Fruit fly (Drosophila melanogaster) whole organism: ENCODE data around the gene CG31909.

ENCODE experiments used
- CG8478 ChIP-seq: fragments of >200 bp; optimal IDR thresholded peaks from 2 replicates; lab custom pipeline; 2018; ENCODE audit warnings: inconsistent platforms
- Dll ChIP-seq: fragments of >200 bp; optimal IDR thresholded peaks from 2 replicates; lab custom pipeline; 2017
- EcR ChIP-seq, 2 experiments: fragments of >200 bp; optimal IDR thresholded peaks; 2 replicates each; lab custom pipeline; 2017; ENCODE audit warnings: missing biosample characterization in 2 of 2, missing genetic modification characterization in 2 of 2, missing genetic modification reagents in 2 of 2
- pan ChIP-seq: fragments of >200 bp; optimal IDR thresholded peaks from 2 replicates; lab custom pipeline; 2017
- psq ChIP-seq: fragments of >200 bp; optimal IDR thresholded peaks from 2 replicates; lab custom pipeline; 2017
- usp ChIP-seq: fragments of >200 bp; optimal IDR thresholded peaks from 2 replicates; lab custom pipeline; 2017; ENCODE audit warnings: missing biosample characterization, missing genetic modification characterization, mixed read lengths

CG31909 gene

DNA sequence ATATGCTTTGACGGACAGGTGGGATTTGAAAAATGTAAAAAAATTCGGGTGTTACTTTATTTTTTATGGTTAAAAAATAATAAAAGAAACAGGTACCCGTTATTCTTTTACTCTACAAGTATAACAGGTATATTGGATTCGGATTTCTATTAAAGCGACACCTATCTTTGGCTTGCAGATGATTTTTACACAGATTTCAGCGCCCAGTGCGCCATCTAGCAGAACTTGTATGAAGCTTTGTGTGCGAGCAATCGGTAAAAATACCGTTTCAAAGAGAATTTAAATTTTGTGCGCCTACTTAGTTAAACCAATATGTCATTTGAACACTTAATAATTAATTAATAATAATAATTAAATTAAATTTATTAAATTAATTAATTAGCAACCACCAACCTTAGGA is 793 bp downstream of the CG31909 start:
- no peak for TF ChIP-seq Dll (lab: Kevin White, UChicago)
- no peak for TF ChIP-seq psq
- TF ChIP-seq pan (lab: Kevin White, UChicago) = no peak
- no peak for TF ChIP-seq EcR (GFP tag; optimal IDR thresholded peaks at IDR 0.05; lab: Kevin White, UChicago)
- TF ChIP-seq CG8478 (lab: Kevin White, UChicago) = no peak
- no peak for TF ChIP-seq usp

DNA sequence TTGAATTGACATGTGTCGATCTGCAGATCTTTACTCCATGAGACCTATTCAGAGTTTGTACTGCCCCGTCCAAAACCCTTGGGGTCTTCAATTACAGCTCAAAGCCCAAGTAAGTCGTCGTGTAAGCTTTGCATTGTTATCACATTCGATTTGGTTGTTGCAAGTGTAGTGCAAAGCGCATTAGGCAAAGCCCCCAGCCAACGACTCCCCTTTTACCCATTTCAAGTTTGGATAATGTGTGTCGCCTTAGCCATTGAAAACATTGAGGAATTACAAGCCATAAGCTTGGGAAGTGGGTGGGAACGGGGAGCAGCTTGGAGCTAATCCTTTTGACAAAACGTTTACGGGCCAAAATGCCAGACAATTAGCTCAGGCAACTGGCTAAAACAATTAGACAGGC is 2.2 kb downstream of the CG31909 start:
- TF ChIP-seq CG8478 (lab: Kevin White, UChicago) (no peak), Dll (lab: Kevin White, UChicago) (no peak), usp (no peak), EcR (GFP tag; optimal IDR thresholded peaks at IDR 0.05; lab: Kevin White, UChicago) (no peak), psq (no peak), pan (lab: Kevin White, UChicago) (no peak)

DNA sequence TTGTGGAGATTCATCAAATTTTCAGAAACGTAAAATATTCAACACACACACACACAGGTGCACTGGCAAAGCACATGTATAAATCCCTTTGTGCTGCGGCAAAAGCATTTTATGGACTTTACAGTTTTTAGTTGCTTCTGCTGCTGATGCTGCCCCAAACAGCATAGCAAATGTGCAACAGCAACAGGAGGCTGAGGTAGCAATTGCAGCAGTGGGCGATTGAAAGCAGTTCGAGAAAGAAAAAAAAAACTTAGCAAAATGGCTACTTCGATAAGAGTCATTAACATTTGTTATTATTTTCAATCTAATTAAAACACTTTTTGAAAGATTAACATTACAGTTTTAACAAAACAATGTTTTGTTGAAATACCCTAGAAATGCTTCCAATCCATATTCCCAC is 2.9 kb downstream of the CG31909 start:
- TF ChIP-seq EcR (GFP tag; optimal IDR thresholded peaks at IDR 0.05; lab: Kevin White, UChicago) (no peak), pan (lab: Kevin White, UChicago) (no peak), CG8478 (lab: Kevin White, UChicago) (no peak), psq (no peak), Dll (lab: Kevin White, UChicago) (no peak), usp (no peak)

DNA sequence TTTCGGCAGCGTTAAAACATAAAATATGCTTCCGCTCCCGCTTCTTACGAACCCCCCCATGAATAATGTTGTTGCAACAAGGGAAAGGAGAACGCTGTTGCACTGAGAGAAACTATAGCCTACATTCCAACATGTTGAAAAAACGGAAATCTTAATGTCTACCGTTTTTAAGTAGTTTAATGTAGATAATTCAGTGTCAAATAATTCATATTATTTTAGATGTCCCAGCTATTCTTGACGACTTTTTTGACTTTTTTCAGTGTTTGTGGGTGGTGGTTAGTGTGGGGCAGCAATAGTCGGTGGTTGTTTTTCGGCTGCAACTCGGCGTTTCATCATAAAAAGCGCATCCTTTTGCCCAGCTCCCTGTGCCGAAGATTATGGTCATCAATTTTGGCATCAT is 4.7 kb downstream of the CG31909 start:
- no peak for TF ChIP-seq EcR (GFP tag; optimal IDR thresholded peaks at IDR 0.05; lab: Kevin White, UChicago)
- TF ChIP-seq CG8478 (lab: Kevin White, UChicago) = no peak
- no peak for TF ChIP-seq Dll (lab: Kevin White, UChicago)

DNA sequence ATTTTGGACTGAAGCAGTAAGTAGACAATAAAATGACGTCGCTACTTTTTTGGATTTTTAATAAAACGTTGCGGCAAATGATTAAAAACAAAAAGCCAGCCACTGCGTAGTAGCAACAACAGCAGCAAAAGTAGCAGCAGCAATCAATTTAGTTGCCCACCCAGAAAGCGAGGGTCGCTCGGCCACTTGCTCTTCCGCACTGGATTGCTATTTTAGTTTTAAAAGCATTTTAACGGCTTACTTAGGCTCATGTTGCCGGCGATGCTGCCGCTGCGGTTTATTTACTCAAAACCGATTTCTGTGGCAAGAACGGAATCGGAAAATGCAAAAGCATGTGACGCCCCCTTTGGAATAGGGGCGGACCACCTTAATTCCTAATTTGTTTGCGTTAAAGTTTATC is 5.3 kb downstream of the CG31909 start:
- no peak for TF ChIP-seq psq
- no peak for TF ChIP-seq CG8478 (lab: Kevin White, UChicago)
- TF ChIP-seq pan (lab: Kevin White, UChicago) = no peak
- no peak for TF ChIP-seq EcR (GFP tag; optimal IDR thresholded peaks at IDR 0.05; lab: Kevin White, UChicago)
- no peak for TF ChIP-seq usp
- TF ChIP-seq Dll (lab: Kevin White, UChicago) = no peak

DNA sequence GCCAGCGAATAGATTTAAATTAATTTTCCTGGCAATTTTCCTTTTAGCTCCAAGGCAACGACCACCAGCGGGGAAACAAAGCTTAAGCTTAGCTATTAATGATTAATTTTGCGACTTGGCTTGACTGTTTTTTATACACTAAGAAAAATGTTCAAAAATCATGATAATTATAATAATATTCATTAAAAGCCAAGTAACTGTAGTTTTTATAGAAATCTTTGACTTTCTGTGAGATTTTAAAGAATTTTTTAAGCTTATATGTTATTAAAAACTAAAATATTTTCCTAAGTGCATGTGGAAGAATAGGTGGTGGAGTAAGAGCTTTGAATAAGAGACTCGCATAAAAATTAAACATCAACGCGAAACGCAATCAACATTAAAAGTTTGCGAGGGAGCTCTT is 7.1 kb downstream of the CG31909 start:
- TF ChIP-seq pan (lab: Kevin White, UChicago) (no peak), Dll (lab: Kevin White, UChicago) (no peak), psq (no peak), EcR (GFP tag; optimal IDR thresholded peaks at IDR 0.05; lab: Kevin White, UChicago) (no peak), CG8478 (lab: Kevin White, UChicago) (no peak)

DNA sequence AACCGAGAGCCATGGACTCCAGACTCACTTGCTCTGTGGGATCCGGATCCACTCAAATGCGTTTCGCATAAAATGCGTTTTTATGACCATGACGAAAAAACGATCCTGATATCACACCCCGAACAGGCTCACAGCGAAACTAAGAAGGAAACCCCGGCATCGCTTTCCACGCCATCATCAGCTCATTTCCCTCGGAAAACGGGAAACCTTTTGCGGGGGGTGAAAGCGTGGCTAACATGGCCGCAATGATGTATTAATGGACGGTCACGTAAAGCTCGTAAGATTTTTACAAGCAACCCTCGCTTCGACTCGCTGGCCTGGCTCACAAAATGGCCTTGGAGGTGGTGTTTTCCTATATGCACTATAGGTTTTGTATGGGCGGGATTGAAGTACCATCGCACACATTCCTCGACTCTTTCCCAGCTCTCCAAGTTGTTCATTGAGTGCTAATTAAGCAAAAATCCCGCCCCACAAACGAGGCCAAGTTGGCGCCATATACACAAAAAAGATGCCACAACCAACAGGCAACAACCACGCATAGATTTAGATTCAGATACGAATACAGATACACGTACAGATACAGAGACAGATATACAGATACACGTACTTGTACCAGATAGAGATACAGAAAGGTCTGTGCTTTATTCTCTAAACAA is 7.7 kb downstream of the CG31909 start:
- no peak for TF ChIP-seq EcR (GFP tag; optimal IDR thresholded peaks at IDR 0.05; lab: Kevin White, UChicago)

DNA sequence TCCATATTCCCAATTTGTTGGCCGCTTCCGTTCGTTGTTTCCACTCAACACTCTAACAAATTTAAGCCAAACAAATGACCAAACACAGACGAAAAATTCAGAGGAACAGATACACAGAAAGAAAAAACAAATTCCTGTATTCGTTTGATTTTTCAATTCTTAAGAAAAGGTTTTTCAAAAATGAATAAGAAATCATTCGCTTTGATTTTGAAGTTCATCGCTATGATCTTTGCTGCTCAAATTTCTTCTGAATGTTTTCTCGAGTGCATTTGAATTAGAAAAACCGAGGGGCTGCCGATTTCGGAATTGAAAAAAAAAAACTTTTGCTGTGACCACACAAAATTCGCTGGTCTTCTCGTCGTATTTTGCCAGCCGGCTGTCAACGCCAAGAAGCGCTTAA is 8.7 kb downstream of the CG31909 start:
- TF ChIP-seq usp = no peak
- no peak for TF ChIP-seq psq
- no peak for TF ChIP-seq CG8478 (lab: Kevin White, UChicago)
- TF ChIP-seq EcR (GFP tag; optimal IDR thresholded peaks at IDR 0.05; lab: Kevin White, UChicago) = no peak
- no peak for TF ChIP-seq pan (lab: Kevin White, UChicago)
- TF ChIP-seq Dll (lab: Kevin White, UChicago) = no peak

DNA sequence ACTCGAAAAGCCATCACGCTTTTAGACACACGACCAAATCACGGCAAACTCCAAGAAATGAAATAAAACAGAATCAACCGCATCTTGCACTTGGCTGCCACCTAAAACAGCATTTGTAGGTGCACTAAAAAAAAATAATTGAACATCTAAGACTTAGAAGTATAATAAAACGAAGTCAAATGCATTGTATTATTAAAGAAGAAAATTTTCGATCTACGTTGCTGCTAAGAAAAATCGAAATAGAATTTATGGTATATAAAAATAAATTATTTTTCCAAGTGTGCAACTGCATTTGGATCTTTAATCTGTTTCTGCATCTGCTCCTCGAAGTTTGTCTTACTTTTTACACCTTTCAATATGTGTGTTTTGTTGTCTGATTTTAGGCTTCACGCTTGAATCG is 13.0 kb downstream of the CG31909 start:
- TF ChIP-seq pan (lab: Kevin White, UChicago) (no peak), CG8478 (lab: Kevin White, UChicago) (no peak), Dll (lab: Kevin White, UChicago) (no peak)

DNA sequence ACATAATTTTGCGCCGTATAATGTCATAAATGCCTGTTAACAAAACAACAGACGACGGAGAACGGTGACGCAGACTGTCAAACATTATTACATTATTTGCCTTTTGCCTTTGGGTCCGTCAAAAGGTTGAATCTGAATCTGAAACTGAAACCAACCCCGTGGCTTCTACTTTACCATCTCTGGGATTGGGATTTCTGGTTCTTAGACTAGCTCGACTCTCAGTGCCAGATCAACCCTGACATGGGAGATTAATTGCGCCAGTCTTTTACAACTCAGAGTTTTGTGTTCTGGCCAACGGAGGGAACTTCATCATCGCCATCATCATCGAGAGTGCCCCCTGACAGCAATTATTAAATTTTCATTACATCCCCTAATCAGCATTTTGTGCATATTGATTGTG is 15.1 kb downstream of the CG31909 start:
- TF ChIP-seq EcR (GFP tag; optimal IDR thresholded peaks at IDR 0.05; lab: Kevin White, UChicago) (no peak), psq (no peak), usp (no peak), Dll (lab: Kevin White, UChicago) (no peak), CG8478 (lab: Kevin White, UChicago) (no peak), pan (lab: Kevin White, UChicago) (no peak)

DNA sequence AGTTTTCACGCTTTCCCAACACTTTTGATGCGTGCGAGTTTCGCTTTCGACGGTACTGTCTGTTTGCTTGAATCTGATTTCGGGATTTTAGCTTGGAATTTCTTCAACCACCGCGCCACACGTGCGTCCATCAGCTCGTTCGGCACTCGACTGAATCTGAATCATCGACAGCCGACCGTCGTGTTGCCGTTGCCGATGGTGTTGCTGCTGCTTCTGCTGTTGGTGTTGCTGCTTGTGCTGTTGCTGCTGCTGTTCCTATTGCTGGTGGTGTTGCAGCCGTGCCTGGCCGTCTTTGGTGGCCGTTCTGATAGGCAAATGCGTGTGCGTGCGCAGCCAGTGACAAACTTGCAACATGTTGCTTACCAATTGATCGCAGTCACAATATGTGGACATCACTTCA is 19.7 kb downstream of the CG31909 start, which contains the start of gene Wnt4:
Gene Wnt4 (minus strand): TSS at position 155 of the 400 bp plus-strand sequence.
- TF ChIP-seq Dll (lab: Kevin White, UChicago) (no peak), usp (no peak), EcR (GFP tag; optimal IDR thresholded peaks at IDR 0.05; lab: Kevin White, UChicago) (no peak), CG8478 (lab: Kevin White, UChicago) (no peak), psq (no peak), pan (lab: Kevin White, UChicago) (no peak)

DNA sequence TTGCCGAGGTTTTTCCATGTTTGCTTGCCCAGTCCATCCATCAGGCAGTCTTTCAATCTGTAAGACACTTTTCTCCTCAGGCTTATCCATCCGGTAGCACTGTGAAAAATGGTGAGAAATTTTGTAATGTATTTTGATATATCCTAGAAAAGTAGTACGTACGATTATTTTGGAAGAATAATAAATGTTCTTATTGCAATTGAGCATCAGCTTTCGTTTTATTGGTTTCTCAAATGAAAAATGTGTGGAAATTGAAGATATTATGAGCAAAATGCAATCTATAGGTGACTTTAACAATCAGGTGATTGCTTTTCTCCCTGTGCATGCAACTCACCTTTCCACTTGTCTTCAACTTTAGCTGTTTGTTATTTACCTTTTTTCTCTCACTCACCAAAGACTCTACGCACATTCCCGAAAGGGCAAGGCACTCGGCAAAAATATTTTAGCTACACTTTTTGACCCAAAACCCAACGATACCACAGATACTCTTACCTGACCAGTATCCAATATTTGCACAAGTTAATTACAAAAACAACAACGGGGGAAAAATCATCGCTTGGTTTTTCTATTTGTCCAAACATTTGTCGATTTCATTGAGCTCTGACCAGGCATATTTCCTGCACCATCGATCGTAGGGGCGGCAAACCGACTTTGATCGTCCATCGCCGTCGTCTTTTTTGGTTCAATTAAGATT is 20.4 kb downstream of the CG31909 start:
- TF ChIP-seq EcR (GFP tag; optimal IDR thresholded peaks at IDR 0.05; lab: Kevin White, UChicago) (no peak), CG8478 (lab: Kevin White, UChicago) (no peak), usp (no peak), psq (no peak)

DNA sequence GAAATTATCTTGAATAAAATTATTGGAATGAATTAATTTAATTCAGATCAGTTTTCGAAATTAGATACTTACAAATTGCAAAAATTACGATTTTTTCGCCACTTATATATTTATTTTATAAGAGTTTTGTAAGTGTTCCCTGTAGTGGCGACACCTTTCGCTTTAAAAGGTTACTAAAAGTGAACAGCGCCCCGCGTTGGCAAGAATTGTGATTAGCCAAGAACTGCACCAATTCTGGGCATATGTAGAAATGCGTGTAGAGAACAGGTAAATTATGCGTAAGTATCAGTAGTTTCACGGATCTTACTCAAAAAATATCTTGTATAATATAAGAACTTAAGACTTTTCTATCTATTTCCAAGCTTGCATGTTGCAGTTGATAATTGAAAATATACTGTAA is 24.1 kb downstream of the CG31909 start:
- TF ChIP-seq EcR (GFP tag; optimal IDR thresholded peaks at IDR 0.05; lab: Kevin White, UChicago) = no peak
- no peak for TF ChIP-seq psq
- no peak for TF ChIP-seq CG8478 (lab: Kevin White, UChicago)
- TF ChIP-seq usp = no peak
- TF ChIP-seq pan (lab: Kevin White, UChicago) = no peak
- no peak for TF ChIP-seq Dll (lab: Kevin White, UChicago)
